Worm (Caenorhabditis elegans) whole organism, L1 larva: ENCODE data around the gene cku-70.

Experiments
- C04F5.9 ChIP-seq: sonication (generic microtip); optimal IDR thresholded peaks from 2 replicates; lab custom pipeline; 2016; ENCODE audit warnings: missing genetic modification characterization, missing compliant biosample characterization
- C16A3.4 ChIP-seq: fragments of 150-350 bp; optimal IDR thresholded peaks from 2 replicates; lab custom pipeline; 2014; ENCODE audit warnings: missing biosample characterization, missing genetic modification characterization
- C34B4.2 ChIP-seq: sonication (generic microtip); optimal IDR thresholded peaks from 2 replicates; lab custom pipeline; 2017; ENCODE audit warnings: mild to moderate bottlenecking, missing genetic modification characterization, missing compliant biosample characterization
- F16B12.6 ChIP-seq: fragments of 150-350 bp; optimal IDR thresholded peaks from 2 replicates; lab custom pipeline; 2014; ENCODE audit warnings: missing biosample characterization, missing genetic modification characterization
- Y116A8C.19 ChIP-seq: sonication (generic microtip); optimal IDR thresholded peaks from 2 replicates; lab custom pipeline; 2016; ENCODE audit warnings: missing compliant biosample characterization, missing genetic modification characterization, borderline replicate concordance
- aha-1 ChIP-seq: fragments of 150-350 bp; optimal IDR thresholded peaks from 2 replicates; lab custom pipeline; 2014; ENCODE audit warnings: missing biosample characterization, missing genetic modification characterization
- alr-1 ChIP-seq: fragments of 200-800 bp; sonication (Bioruptor generic); optimal IDR thresholded peaks from 2 replicates; lab custom pipeline; 2018; ENCODE audit warnings: borderline replicate concordance, mild to moderate bottlenecking, missing genetic modification characterization, missing compliant biosample characterization
- aly-2 ChIP-seq: fragments of 150-350 bp; optimal IDR thresholded peaks from 2 replicates; lab custom pipeline; 2014; ENCODE audit warnings: missing biosample characterization, missing genetic modification characterization
- blmp-1 ChIP-seq: fragments of 150-350 bp; optimal IDR thresholded peaks from 2 replicates; lab custom pipeline; 2014; ENCODE audit warnings: missing biosample characterization, missing genetic modification characterization
- ceh-63 ChIP-seq: fragments of 200-800 bp; sonication (Bioruptor generic); optimal IDR thresholded peaks from 2 replicates; lab custom pipeline; 2018; ENCODE audit warnings: mild to moderate bottlenecking, missing genetic modification characterization, missing compliant biosample characterization
- ceh-8 ChIP-seq: fragments of 200-800 bp; sonication (Bioruptor generic); optimal IDR thresholded peaks from 2 replicates; lab custom pipeline; 2018; ENCODE audit warnings: mild to moderate bottlenecking, missing genetic modification characterization, moderate library complexity, missing compliant biosample characterization
- ceh-88 ChIP-seq: fragments of 200-800 bp; sonication (Bioruptor generic); IDR thresholded peaks from 2 replicates; pipeline ENCODE4 v1.3.6; 2022; ENCODE audit warnings: missing genetic modification characterization, missing compliant biosample characterization
- ceh-90 ChIP-seq: sonication (generic microtip); optimal IDR thresholded peaks from 2 replicates; lab custom pipeline; 2016; ENCODE audit warnings: missing genetic modification characterization, missing compliant biosample characterization
- ces-1 ChIP-seq: fragments of 150-350 bp; optimal IDR thresholded peaks from 2 replicates; lab custom pipeline; 2014; ENCODE audit warnings: missing biosample characterization, missing genetic modification reagents, missing genetic modification characterization
- dpl-1 ChIP-seq, 3 experiments: fragments of 150-350 bp in 2 of 3; sonication (generic microtip) in 1 of 3; optimal IDR thresholded peaks; 2 replicates each; lab custom pipeline; 2014 to 2017; ENCODE audit warnings: missing biosample characterization in 3 of 3, missing genetic modification characterization in 3 of 3, missing genetic modification reagents in 3 of 3
- dsc-1 ChIP-seq: sonication (generic microtip); optimal IDR thresholded peaks from 2 replicates; lab custom pipeline; 2016; ENCODE audit warnings: mild to moderate bottlenecking, missing genetic modification characterization, missing compliant biosample characterization
- efl-3 ChIP-seq: fragments of 200-800 bp; sonication (Bioruptor generic); optimal IDR thresholded peaks from 2 replicates; lab custom pipeline; 2018; ENCODE audit warnings: mild to moderate bottlenecking, missing genetic modification characterization, missing compliant biosample characterization
- egl-27 ChIP-seq, 2 experiments: fragments of 150-350 bp in 1 of 2; sonication (generic microtip); optimal IDR thresholded peaks; 3 replicates each; lab custom pipeline; 2017 to 2018; ENCODE audit warnings: missing biosample characterization in 2 of 2, missing genetic modification characterization in 2 of 2, missing genetic modification reagents in 2 of 2
- elt-2 ChIP-seq: sonication (generic microtip); optimal IDR thresholded peaks from 2 replicates; lab custom pipeline; 2016; ENCODE audit warnings: missing genetic modification characterization, mild to moderate bottlenecking, inconsistent platforms, missing compliant biosample characterization, missing genetic modification reagents
- ets-5 ChIP-seq: fragments of 200-800 bp; sonication (Bioruptor generic); IDR thresholded peaks from 2 replicates; pipeline ENCODE4 v1.3.6; 2022; ENCODE audit warnings: missing genetic modification characterization, missing compliant biosample characterization
- fkh-10 ChIP-seq: sonication (generic microtip); optimal IDR thresholded peaks from 2 replicates; lab custom pipeline; 2017; ENCODE audit warnings: missing biosample characterization, missing genetic modification reagents, missing genetic modification characterization
- fkh-8 ChIP-seq: sonication (generic microtip); optimal IDR thresholded peaks from 2 replicates; lab custom pipeline; 2016; ENCODE audit warnings: mild to moderate bottlenecking, missing genetic modification characterization, missing compliant biosample characterization
- grh-1 ChIP-seq: fragments of 200-800 bp; sonication (Bioruptor generic); IDR thresholded peaks from 2 replicates; pipeline ENCODE4 v1.3.6; 2022; ENCODE audit warnings: missing genetic modification reagents, missing genetic modification characterization, missing compliant biosample characterization
- hlh-17 ChIP-seq: fragments of 200-800 bp; sonication (Bioruptor generic); optimal IDR thresholded peaks from 2 replicates; lab custom pipeline; 2018; ENCODE audit warnings: missing genetic modification characterization, mild to moderate bottlenecking, missing compliant biosample characterization, moderate library complexity, borderline replicate concordance
- hlh-4 ChIP-seq: sonication (generic microtip); optimal IDR thresholded peaks from 2 replicates; lab custom pipeline; 2016; ENCODE audit warnings: mild to moderate bottlenecking, missing genetic modification characterization, missing compliant biosample characterization
- hpl-2 ChIP-seq: fragments of 150-350 bp; optimal IDR thresholded peaks from 2 replicates; lab custom pipeline; 2014; ENCODE audit warnings: missing biosample characterization, missing genetic modification reagents, missing genetic modification characterization
- lin-14 ChIP-seq: fragments of 200-800 bp; sonication (Bioruptor generic); optimal IDR thresholded peaks from 2 replicates; lab custom pipeline; 2018; ENCODE audit warnings: mild to moderate bottlenecking, missing genetic modification characterization, moderate library complexity, missing compliant biosample characterization
- lin-35 ChIP-seq, 2 experiments: fragments of 150-350 bp; optimal IDR thresholded peaks; 2 replicates each; lab custom pipeline; 2014; ENCODE audit warnings: missing biosample characterization in 2 of 2, missing genetic modification characterization in 2 of 2, missing genetic modification reagents in 2 of 2
- lin-39 ChIP-seq: fragments of 150-350 bp; optimal IDR thresholded peaks from 2 replicates; lab custom pipeline; 2014; ENCODE audit warnings: missing biosample characterization, missing genetic modification reagents, missing genetic modification characterization
- lir-3 ChIP-seq: sonication (generic microtip); optimal IDR thresholded peaks from 2 replicates; lab custom pipeline; 2016; ENCODE audit warnings: mild to moderate bottlenecking, missing genetic modification characterization, moderate library complexity, missing compliant biosample characterization; ENCODE audit not compliant: poor library complexity
- lsy-2 ChIP-seq, 2 experiments: fragments of 150-350 bp; optimal IDR thresholded peaks; 2 replicates each; lab custom pipeline; 2014; ENCODE audit warnings: missing biosample characterization in 2 of 2, missing genetic modification characterization in 2 of 2
- mef-2 ChIP-seq: fragments of 150-350 bp; optimal IDR thresholded peaks from 2 replicates; lab custom pipeline; 2014; ENCODE audit warnings: missing biosample characterization, missing genetic modification characterization
- nhr-12 ChIP-seq: sonication (generic microtip); optimal IDR thresholded peaks from 2 replicates; lab custom pipeline; 2017; ENCODE audit warnings: missing biosample characterization, missing genetic modification characterization
- nhr-20 ChIP-seq: sonication (generic microtip); optimal IDR thresholded peaks from 2 replicates; lab custom pipeline; 2016; ENCODE audit warnings: mild to moderate bottlenecking, missing genetic modification characterization, missing compliant biosample characterization
- nhr-237 ChIP-seq: fragments of 150-350 bp; optimal IDR thresholded peaks from 2 replicates; lab custom pipeline; 2014; ENCODE audit warnings: missing biosample characterization, missing genetic modification characterization
- nhr-28 ChIP-seq: fragments of 150-350 bp; optimal IDR thresholded peaks from 2 replicates; lab custom pipeline; 2014; ENCODE audit warnings: missing biosample characterization, missing genetic modification characterization
- nhr-47 ChIP-seq: sonication (generic microtip); optimal IDR thresholded peaks from 2 replicates; lab custom pipeline; 2016; ENCODE audit warnings: mild to moderate bottlenecking, missing genetic modification characterization, moderate library complexity, missing compliant biosample characterization
- nhr-84 ChIP-seq: sonication (generic microtip); optimal IDR thresholded peaks from 2 replicates; lab custom pipeline; 2017; ENCODE audit warnings: missing biosample characterization, missing genetic modification characterization
- nhr-85 ChIP-seq: sonication (generic microtip); peaks from one replicate; lab custom pipeline; 2016; ENCODE audit warnings: missing genetic modification characterization, inconsistent platforms, missing compliant biosample characterization
- nhr-90 ChIP-seq: sonication (generic microtip); optimal IDR thresholded peaks from 2 replicates; lab custom pipeline; 2016; ENCODE audit warnings: mild to moderate bottlenecking, missing genetic modification characterization, missing compliant biosample characterization; ENCODE audit not compliant: poor library complexity
- pax-3 ChIP-seq: fragments of 200-800 bp; sonication (Bioruptor generic); optimal IDR thresholded peaks from 2 replicates; lab custom pipeline; 2018; ENCODE audit warnings: mild to moderate bottlenecking, missing genetic modification characterization, moderate library complexity, missing compliant biosample characterization
- rnt-1 ChIP-seq: sonication (generic microtip); optimal IDR thresholded peaks from 2 replicates; lab custom pipeline; 2016; ENCODE audit warnings: mild to moderate bottlenecking, missing genetic modification characterization, moderate library complexity, missing compliant biosample characterization
- snu-23 ChIP-seq: sonication (generic microtip); optimal IDR thresholded peaks from 2 replicates; lab custom pipeline; 2016; ENCODE audit warnings: missing genetic modification characterization, missing compliant biosample characterization
- sox-4 ChIP-seq: sonication (generic microtip); optimal IDR thresholded peaks from 2 replicates; lab custom pipeline; 2016; ENCODE audit warnings: missing genetic modification characterization, missing compliant biosample characterization
- sptf-1 ChIP-seq: fragments of 150-350 bp; optimal IDR thresholded peaks from 2 replicates; lab custom pipeline; 2014; ENCODE audit warnings: missing biosample characterization, missing genetic modification characterization
- sup-37 ChIP-seq: fragments of 200-800 bp; sonication (Bioruptor generic); optimal IDR thresholded peaks from 2 replicates; lab custom pipeline; 2018; ENCODE audit warnings: mild to moderate bottlenecking, missing genetic modification characterization, missing compliant biosample characterization
- tbx-2 ChIP-seq: sonication (generic microtip); optimal IDR thresholded peaks from 2 replicates; lab custom pipeline; 2016; ENCODE audit warnings: missing genetic modification characterization, missing compliant biosample characterization
- tlp-1 ChIP-seq: fragments of 150-350 bp; optimal IDR thresholded peaks from 2 replicates; lab custom pipeline; 2014; ENCODE audit warnings: missing biosample characterization, missing genetic modification characterization
- unc-130 ChIP-seq: fragments of 150-350 bp; optimal IDR thresholded peaks from 2 replicates; lab custom pipeline; 2017; ENCODE audit warnings: missing biosample characterization, missing genetic modification characterization, inconsistent platforms
- unc-30 ChIP-seq: sonication (generic microtip); optimal IDR thresholded peaks from 2 replicates; lab custom pipeline; 2017; ENCODE audit warnings: missing biosample characterization, missing genetic modification characterization
- unc-62 ChIP-seq: fragments of 150-350 bp; optimal IDR thresholded peaks from 2 replicates; lab custom pipeline; 2014; ENCODE audit warnings: missing biosample characterization, missing genetic modification reagents, missing genetic modification characterization
- unc-86 ChIP-seq: sonication (generic microtip); optimal IDR thresholded peaks from 2 replicates; lab custom pipeline; 2016; ENCODE audit warnings: missing genetic modification characterization, missing compliant biosample characterization
- ztf-11 ChIP-seq, 2 experiments: sonication (generic microtip); optimal IDR thresholded peaks; 2 replicates each; lab custom pipeline; 2016 to 2017; ENCODE audit warnings: missing genetic modification characterization in 2 of 2, missing biosample characterization in 1 of 2, missing compliant biosample characterization in 1 of 2

The cku-70 gene

DNA sequence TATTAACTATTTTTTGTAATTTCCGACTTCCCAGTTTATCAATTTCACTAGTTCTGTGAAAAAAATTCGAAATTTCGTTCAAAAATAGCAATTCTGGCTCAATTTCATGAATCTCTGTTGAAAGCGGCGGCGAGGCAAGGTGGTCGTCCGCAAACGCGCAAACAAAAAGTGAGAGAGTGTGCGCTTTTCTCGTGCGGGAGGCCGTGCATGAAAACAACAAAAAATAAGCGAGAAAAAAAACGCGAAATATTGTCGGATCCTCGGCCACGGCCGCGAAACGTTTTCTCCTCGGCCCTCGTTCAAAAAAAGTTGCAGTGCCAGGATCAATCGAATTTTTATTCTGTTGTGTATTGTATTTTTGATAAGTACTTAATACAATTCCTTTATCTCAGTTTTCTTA lies 41.9 kb upstream of the cku-70 start (continued):
- TF ChIP-seq ceh-63 (GFP tag; lab: Kevin White, UChicago) (no peak), lin-35 (GFP tag; optimal IDR thresholded peaks at IDR 0.05; lab: Kevin White, UChicago) (peak; percentile 32 to 59), hpl-2 (GFP tag; lab: Kevin White, UChicago) (no peak), aha-1 (tag; lab: Kevin White, UChicago) (no peak), unc-62 (no peak), ceh-8 (peak; percentile 36), ets-5 (GFP tag; lab: Robert Waterston, UW) (no peak), C34B4.2 (tag; lab: Kevin White, UChicago) (no peak), nhr-237 (tag; lab: Kevin White, UChicago) (no peak), hlh-17 (GFP tag; lab: Kevin White, UChicago) (no peak), lir-3 (tag; lab: Kevin White, UChicago) (peak; percentile 81), grh-1 (GFP tag; lab: Robert Waterston, UW) (peak; percentile 59), sox-4 (tag; lab: Kevin White, UChicago) (peak; percentile 57), fkh-8 (peak; percentile 61), F16B12.6 (tag; lab: Kevin White, UChicago) (no peak), aly-2 (tag; lab: Kevin White, UChicago) (no peak), dsc-1 (tag; lab: Kevin White, UChicago) (peak; percentile 67), fkh-10 (no peak), C04F5.9 (tag; lab: Kevin White, UChicago) (peak; percentile 50), egl-27 (tag; optimal IDR thresholded peaks at IDR 0.05; lab: Kevin White, UChicago) (no peak), sup-37 (GFP tag; lab: Kevin White, UChicago) (no peak), alr-1 (no peak), nhr-20 (tag; lab: Kevin White, UChicago) (peak; percentile 65), ceh-88 (GFP tag; lab: Robert Waterston, UW) (no peak), tlp-1 (tag; lab: Kevin White, UChicago) (no peak), sptf-1 (tag; lab: Kevin White, UChicago) (no peak), lin-14 (peak; percentile 77), rnt-1 (peak; percentile 93), unc-30 (no peak), hlh-4 (tag; lab: Kevin White, UChicago) (no peak), nhr-47 (tag; lab: Kevin White, UChicago) (peak; percentile 82), ztf-11 (tag; optimal IDR thresholded peaks at IDR 0.05; lab: Kevin White, UChicago) (peak in 1 of 2 experiments; percentile 71), lin-39 (tag; lab: Kevin White, UChicago) (no peak), nhr-28 (tag; lab: Kevin White, UChicago) (no peak), Y116A8C.19 (no peak), unc-86 (peak; percentile 46), blmp-1 (tag; lab: Kevin White, UChicago) (no peak), lsy-2 (tag; optimal IDR thresholded peaks at IDR 0.05; lab: Kevin White, UChicago) (peak; percentile 38 to 43), snu-23 (GFP tag; lab: Kevin White, UChicago) (peak; percentile 61), dpl-1 (GFP tag; optimal IDR thresholded peaks at IDR 0.05; lab: Kevin White, UChicago) (peak; percentile 34 to 57 (median 56)), nhr-12 (tag; lab: Kevin White, UChicago) (no peak), nhr-90 (tag; lab: Kevin White, UChicago) (peak; percentile 77), efl-3 (GFP tag; lab: Kevin White, UChicago) (no peak), ceh-90 (tag; lab: Kevin White, UChicago) (peak; percentile 75), C16A3.4 (no peak), tbx-2 (tag; lab: Kevin White, UChicago) (peak; percentile 74), nhr-85 (tag; lab: Kevin White, UChicago) (peak; percentile 71), elt-2 (tag; lab: Kevin White, UChicago) (no peak), nhr-84 (tag; lab: Kevin White, UChicago) (no peak), ces-1 (GFP tag; lab: Kevin White, UChicago) (no peak), mef-2 (tag; lab: Kevin White, UChicago) (no peak), unc-130 (tag; lab: Kevin White, UChicago) (no peak), pax-3 (peak; percentile 52)
